Fruit fly (Drosophila melanogaster) whole organism, prepupa: ENCODE data around the gene CG42784.

Experiments
- Blimp-1 ChIP-seq: fragments of 200-800 bp; sonication (Bioruptor generic); optimal IDR thresholded peaks from 3 replicates; lab custom pipeline; 2017; ENCODE audit warnings: missing biosample characterization, missing genetic modification characterization, mild to moderate bottlenecking, moderate library complexity, missing genetic modification reagents
- CG10631 ChIP-seq: fragments of 200-800 bp; sonication (Bioruptor generic); optimal IDR thresholded peaks from 2 replicates; lab custom pipeline; 2016; ENCODE audit warnings: missing biosample characterization, missing genetic modification characterization
- CG10669 ChIP-seq: fragments of 200-800 bp; sonication (Bioruptor generic); optimal IDR thresholded peaks from 3 replicates; lab custom pipeline; 2018; ENCODE audit warnings: missing biosample characterization, mild to moderate bottlenecking, missing genetic modification characterization, moderate library complexity
- CG11294 ChIP-seq: fragments of 200-800 bp; sonication (Bioruptor generic); IDR thresholded peaks from 2 replicates; pipeline ENCODE4 v1.3.6; 2022; ENCODE audit warnings: missing biosample characterization, missing genetic modification characterization
- CG11762 ChIP-seq: fragments of 200-800 bp; sonication (Bioruptor generic); optimal IDR thresholded peaks from 3 replicates; lab custom pipeline; 2016; ENCODE audit warnings: missing biosample characterization, missing genetic modification characterization; ENCODE audit not compliant: insufficient read depth
- CG15336 ChIP-seq: fragments of 200-800 bp; sonication (Bioruptor generic); IDR thresholded peaks from 2 replicates; pipeline ENCODE4 v1.3.6; 2022; ENCODE audit warnings: missing biosample characterization, missing genetic modification characterization
- CG1621 ChIP-seq: fragments of 200-800 bp; sonication (Bioruptor generic); optimal IDR thresholded peaks from 3 replicates; lab custom pipeline; 2018; ENCODE audit warnings: missing biosample characterization, mild to moderate bottlenecking, missing genetic modification characterization
- CG16779 ChIP-seq: fragments of 200-800 bp; sonication (Bioruptor generic); optimal IDR thresholded peaks from 3 replicates; lab custom pipeline; 2017; ENCODE audit warnings: missing biosample characterization, mild to moderate bottlenecking, missing genetic modification characterization
- CG34406 ChIP-seq: fragments of 200-800 bp; sonication (Bioruptor generic); optimal IDR thresholded peaks from 3 replicates; lab custom pipeline; 2016; ENCODE audit warnings: missing biosample characterization, missing genetic modification characterization
- CG3919 ChIP-seq: fragments of 200-800 bp; sonication (Bioruptor generic); optimal IDR thresholded peaks from 3 replicates; lab custom pipeline; 2016; ENCODE audit warnings: missing biosample characterization, missing genetic modification characterization
- CG4318 ChIP-seq: fragments of 200-800 bp; sonication (Bioruptor generic); optimal IDR thresholded peaks from 3 replicates; lab custom pipeline; 2017; ENCODE audit warnings: missing biosample characterization, mild to moderate bottlenecking, missing genetic modification characterization
- CG6163 ChIP-seq: fragments of 200-800 bp; sonication (Bioruptor generic); IDR thresholded peaks from 3 replicates; pipeline ENCODE4 v1.3.6; 2022; ENCODE audit warnings: missing biosample characterization, missing genetic modification characterization
- CG6276 ChIP-seq: fragments of 200-800 bp; sonication (Bioruptor generic); optimal IDR thresholded peaks from 2 replicates; lab custom pipeline; 2017; ENCODE audit warnings: missing biosample characterization, mild to moderate bottlenecking, missing genetic modification characterization
- CG6792 ChIP-seq: fragments of 200-800 bp; sonication (Bioruptor generic); optimal IDR thresholded peaks from 3 replicates; lab custom pipeline; 2016; ENCODE audit warnings: missing biosample characterization, missing genetic modification characterization
- CG6808 ChIP-seq: fragments of 200-800 bp; sonication (Bioruptor generic); optimal IDR thresholded peaks from 3 replicates; lab custom pipeline; 2017; ENCODE audit warnings: missing biosample characterization, missing genetic modification characterization, mild to moderate bottlenecking, moderate library complexity, missing genetic modification reagents
- CG7368 ChIP-seq: fragments of 200-800 bp; sonication (Bioruptor generic); optimal IDR thresholded peaks from 3 replicates; lab custom pipeline; 2016; ENCODE audit warnings: missing biosample characterization, missing genetic modification characterization
- CG8119 ChIP-seq: fragments of 200-800 bp; sonication (Bioruptor generic); IDR thresholded peaks from 3 replicates; pipeline ENCODE4 v1.3.6; 2022; ENCODE audit warnings: missing biosample characterization, missing genetic modification characterization
- CG8632 ChIP-seq: fragments of 200-800 bp; sonication (Bioruptor generic); optimal IDR thresholded peaks from 3 replicates; lab custom pipeline; 2016; ENCODE audit warnings: missing biosample characterization, missing genetic modification characterization
- CG9139 ChIP-seq: fragments of 200-800 bp; sonication (Bioruptor generic); optimal IDR thresholded peaks from 3 replicates; lab custom pipeline; 2017; ENCODE audit warnings: missing biosample characterization, mild to moderate bottlenecking, missing genetic modification characterization
- Eip75B ChIP-seq: fragments of 200-800 bp; sonication (Bioruptor generic); optimal IDR thresholded peaks from 3 replicates; lab custom pipeline; 2016; ENCODE audit warnings: missing biosample characterization, missing genetic modification characterization
- Eip93F ChIP-seq: fragments of 200-800 bp; sonication (Bioruptor generic); optimal IDR thresholded peaks from 2 replicates; lab custom pipeline; 2016; ENCODE audit warnings: missing biosample characterization, mild to moderate bottlenecking, missing genetic modification characterization
- Ets21C ChIP-seq: fragments of 200-800 bp; sonication (Bioruptor generic); optimal IDR thresholded peaks from 3 replicates; lab custom pipeline; 2016; ENCODE audit warnings: missing biosample characterization, missing genetic modification characterization
- Gug ChIP-seq: fragments of 200-800 bp; sonication (Bioruptor generic); IDR thresholded peaks from 2 replicates; pipeline ENCODE4 v1.3.6; 2022; ENCODE audit warnings: missing biosample characterization, missing genetic modification characterization
- Hr39 ChIP-seq: fragments of 200-800 bp; sonication (Bioruptor generic); optimal IDR thresholded peaks from 2 replicates; lab custom pipeline; 2016; ENCODE audit warnings: missing biosample characterization, missing genetic modification characterization
- Hr4 ChIP-seq: fragments of 200-800 bp; sonication (Bioruptor generic); optimal IDR thresholded peaks from 3 replicates; lab custom pipeline; 2016; ENCODE audit warnings: missing biosample characterization, missing genetic modification characterization
- Lpt ChIP-seq: fragments of 200-800 bp; sonication (Bioruptor generic); optimal IDR thresholded peaks from 3 replicates; lab custom pipeline; 2016; ENCODE audit warnings: missing biosample characterization, missing genetic modification characterization
- Met ChIP-seq: fragments of 200-800 bp; sonication (Bioruptor generic); optimal IDR thresholded peaks from 3 replicates; lab custom pipeline; 2016; ENCODE audit warnings: missing biosample characterization, missing genetic modification characterization
- OdsH ChIP-seq: fragments of 200-800 bp; sonication (Bioruptor generic); optimal IDR thresholded peaks from 3 replicates; lab custom pipeline; 2016; ENCODE audit warnings: missing biosample characterization, missing genetic modification characterization
- Sox14 ChIP-seq: fragments of 200-800 bp; sonication (Bioruptor generic); optimal IDR thresholded peaks from 3 replicates; lab custom pipeline; 2016; ENCODE audit warnings: missing biosample characterization, missing genetic modification characterization
- achi ChIP-seq: fragments of 200-800 bp; sonication (Bioruptor generic); optimal IDR thresholded peaks from 3 replicates; lab custom pipeline; 2016; ENCODE audit warnings: missing biosample characterization, missing genetic modification characterization
- acj6 ChIP-seq: fragments of 200-800 bp; sonication (Bioruptor generic); optimal IDR thresholded peaks from 3 replicates; lab custom pipeline; 2016; ENCODE audit warnings: missing biosample characterization, missing genetic modification characterization
- cyc ChIP-seq: fragments of 200-800 bp; sonication (Bioruptor generic); optimal IDR thresholded peaks from 3 replicates; lab custom pipeline; 2016; ENCODE audit warnings: missing biosample characterization, missing genetic modification characterization
- dac ChIP-seq: fragments of 200-800 bp; sonication (Bioruptor generic); optimal IDR thresholded peaks from 2 replicates; lab custom pipeline; 2017; ENCODE audit warnings: missing biosample characterization, mild to moderate bottlenecking, missing genetic modification characterization
- dsx ChIP-seq: fragments of 200-800 bp; optimal IDR thresholded peaks from 3 replicates; lab custom pipeline; 2019; ENCODE audit warnings: missing biosample characterization, mild to moderate bottlenecking, missing genetic modification characterization, moderate library complexity; ENCODE audit not compliant: poor library complexity, severe bottlenecking
- eg ChIP-seq: fragments of 200-800 bp; sonication (Bioruptor generic); IDR thresholded peaks from 3 replicates; pipeline ENCODE4 v1.3.6; 2022; ENCODE audit warnings: missing biosample characterization, missing genetic modification characterization
- esn ChIP-seq: fragments of 200-800 bp; sonication (Bioruptor generic); optimal IDR thresholded peaks from 2 replicates; lab custom pipeline; 2016; ENCODE audit warnings: missing biosample characterization, mild to moderate bottlenecking, missing genetic modification characterization, moderate library complexity
- fd59A ChIP-seq: fragments of 200-800 bp; sonication (Bioruptor generic); optimal IDR thresholded peaks from 2 replicates; lab custom pipeline; 2017; ENCODE audit warnings: missing biosample characterization, mild to moderate bottlenecking, missing genetic modification characterization, missing genetic modification reagents
- fd85E ChIP-seq: fragments of 200-800 bp; sonication (Bioruptor generic); optimal IDR thresholded peaks from 3 replicates; lab custom pipeline; 2016; ENCODE audit warnings: missing biosample characterization, missing genetic modification characterization
- lz ChIP-seq: fragments of 200-800 bp; sonication (Bioruptor generic); optimal IDR thresholded peaks from 3 replicates; lab custom pipeline; 2016; ENCODE audit warnings: missing biosample characterization, missing genetic modification characterization
- spab ChIP-seq: fragments of 200-800 bp; sonication (Bioruptor generic); optimal IDR thresholded peaks from 2 replicates; lab custom pipeline; 2017; ENCODE audit warnings: missing biosample characterization, mild to moderate bottlenecking, missing genetic modification characterization, missing genetic modification reagents
- ss ChIP-seq, 2 experiments: fragments of 200-800 bp; sonication (Bioruptor generic); optimal IDR thresholded peaks; 2 replicates in 1 of 2; 3 replicates in 1 of 2; lab custom pipeline; 2017 to 2018; ENCODE audit warnings: mild to moderate bottlenecking in 2 of 2, missing biosample characterization in 2 of 2, missing genetic modification characterization in 2 of 2, moderate library complexity in 1 of 2
- svp ChIP-seq: fragments of 200-800 bp; sonication (Bioruptor generic); peaks from one replicate; lab custom pipeline; 2016; ENCODE audit warnings: missing biosample characterization, missing genetic modification characterization
- topi ChIP-seq: fragments of 200-800 bp; sonication (Bioruptor generic); optimal IDR thresholded peaks from 3 replicates; lab custom pipeline; 2016; ENCODE audit warnings: missing biosample characterization, missing genetic modification characterization
- vri ChIP-seq: fragments of 200-800 bp; sonication (Bioruptor generic); optimal IDR thresholded peaks from 3 replicates; lab custom pipeline; 2016; ENCODE audit warnings: missing biosample characterization, mild to moderate bottlenecking, missing genetic modification characterization

Gene CG42784

dm6 chr2L:13513331-13514261, 98.4 kb downstream of the CG42784 start (continued):
- TF ChIP-seq CG9139 (GFP tag; lab: Kevin White, UChicago): peak; percentile 55
- no peak for TF ChIP-seq CG6808
- peak; percentile 21; the same call in 1 of the 2 replicates for TF ChIP-seq CG11294 (GFP tag; lab: Robert Waterston, UW)
- peak; percentile 66; the same call in 1 of the 2 replicates for TF ChIP-seq CG15336 (GFP tag; lab: Robert Waterston, UW)
- TF ChIP-seq Lpt: no peak
- TF ChIP-seq cyc (GFP tag; lab: Kevin White, UChicago): peak; percentile 71
- peak; percentile 34 for TF ChIP-seq CG1621 (tag; lab: Kevin White, UChicago)
- peak; percentile 61 for TF ChIP-seq CG34406 (GFP tag; lab: Kevin White, UChicago)
- peak; percentile 74 for TF ChIP-seq OdsH (GFP tag; lab: Kevin White, UChicago)
- TF ChIP-seq Ets21C (GFP tag; lab: Kevin White, UChicago): peak; percentile 68
- peak; percentile 83 for TF ChIP-seq CG6163 (GFP tag; lab: Robert Waterston, UW)
- TF ChIP-seq CG6792: peak; percentile 60
- TF ChIP-seq Hr39: peak; percentile 78
- peak; percentile 51 for TF ChIP-seq CG7368 (GFP tag; lab: Kevin White, UChicago)
- TF ChIP-seq CG8632 (GFP tag; lab: Kevin White, UChicago): peak; percentile 62
- TF ChIP-seq CG8119 (GFP tag; lab: Robert Waterston, UW): peak; percentile 44; the same call in 2 of the 3 replicates
- TF ChIP-seq CG16779 (tag; lab: Kevin White, UChicago): no peak
- peak; percentile 78 for TF ChIP-seq topi
- peak; percentile 77 for TF ChIP-seq Met (GFP tag; lab: Kevin White, UChicago)
- peak; percentile 12 for TF ChIP-seq spab
- peak; percentile 56 for TF ChIP-seq dac (GFP tag; lab: Kevin White, UChicago)
- TF ChIP-seq fd59A (GFP tag; lab: Kevin White, UChicago): peak; percentile 57
- peak; percentile 27 for TF ChIP-seq fd85E (GFP tag; lab: Kevin White, UChicago)
- peak; percentile 58 for TF ChIP-seq acj6
- TF ChIP-seq eg (GFP tag; lab: Robert Waterston, UW): peak; percentile 75
- peak; percentile 89 for TF ChIP-seq svp (GFP tag; lab: Kevin White, UChicago)
- no peak for TF ChIP-seq dsx (GFP tag; lab: Kevin White, UChicago)
- TF ChIP-seq ss (GFP tag; optimal IDR thresholded peaks at IDR 0.05; lab: Kevin White, UChicago): peak; percentile 14 to 27
- peak; percentile 42 for TF ChIP-seq CG10669 (GFP tag; lab: Kevin White, UChicago)
- TF ChIP-seq esn (GFP tag; lab: Kevin White, UChicago): peak; percentile 86
- TF ChIP-seq Gug (GFP tag; lab: Robert Waterston, UW): peak; percentile 39; the same call in 1 of the 2 replicates
- no peak for TF ChIP-seq Blimp-1 (GFP tag; lab: Kevin White, UChicago)
- TF ChIP-seq CG6276: peak; percentile 50
- TF ChIP-seq Sox14 (GFP tag; lab: Kevin White, UChicago): peak; percentile 57

- peak; percentile 87 for TF ChIP-seq lz (GFP tag; lab: Kevin White, UChicago)
- peak; percentile 61 for TF ChIP-seq achi (GFP tag; lab: Kevin White, UChicago)
- TF ChIP-seq esn (GFP tag; lab: Kevin White, UChicago): peak; percentile 83
- TF ChIP-seq CG4318 (GFP tag; lab: Kevin White, UChicago): peak; percentile 75
- peak; percentile 82 for TF ChIP-seq Sox14 (GFP tag; lab: Kevin White, UChicago)
- peak; percentile 47 for TF ChIP-seq CG11762
- no peak for TF ChIP-seq CG6808
- TF ChIP-seq Eip93F (GFP tag; lab: Kevin White, UChicago): peak; percentile 69
- peak; percentile 78 for TF ChIP-seq CG8119 (GFP tag; lab: Robert Waterston, UW)
- peak; percentile 6 for TF ChIP-seq Blimp-1 (GFP tag; lab: Kevin White, UChicago)
- TF ChIP-seq Hr39: peak; percentile 62
- TF ChIP-seq CG6163 (GFP tag; lab: Robert Waterston, UW): peak; percentile 49; the same call in 2 of the 3 replicates
- TF ChIP-seq CG9139 (GFP tag; lab: Kevin White, UChicago): no peak
- peak; percentile 22 for TF ChIP-seq CG7368 (GFP tag; lab: Kevin White, UChicago)
- peak; percentile 32 for TF ChIP-seq cyc (GFP tag; lab: Kevin White, UChicago)
- no peak for TF ChIP-seq Eip75B
- TF ChIP-seq Gug (GFP tag; lab: Robert Waterston, UW): no peak
- TF ChIP-seq CG16779 (tag; lab: Kevin White, UChicago): no peak
- TF ChIP-seq CG6276: peak; percentile 0
- TF ChIP-seq dsx (GFP tag; lab: Kevin White, UChicago): no peak
- TF ChIP-seq CG3919 (GFP tag; lab: Kevin White, UChicago): no peak
- TF ChIP-seq CG10669 (GFP tag; lab: Kevin White, UChicago): no peak
- TF ChIP-seq Hr4: peak; percentile 68
- TF ChIP-seq vri (GFP tag; lab: Kevin White, UChicago): peak; percentile 95
- TF ChIP-seq svp (GFP tag; lab: Kevin White, UChicago): peak; percentile 81
- peak; percentile 40 for TF ChIP-seq CG10631 (GFP tag; lab: Kevin White, UChicago)
Observed at dm6 chr2L:13514262-13514937, 99.2 kb downstream of the CG42784 start.
